Worm (Caenorhabditis elegans): ENCODE measurements around the gene C26B9.6.

ce11 chrX:5382778-5383177, 47.5 kb upstream of the C26B9.6 start:
- TF ChIP-seq mep-1 (tag; optimal IDR thresholded peaks at IDR 0.05) (no peak), blmp-1 (tag; optimal IDR thresholded peaks at IDR 0.05) (no peak), unc-39 (tag; optimal IDR thresholded peaks at IDR 0.05) (no peak), bed-3 (GFP tag; optimal IDR thresholded peaks at IDR 0.05) (no peak), snpc-4 (tag; optimal IDR thresholded peaks at IDR 0.05) (no peak), pha-4 (tag; optimal IDR thresholded peaks at IDR 0.05) (no peak), elt-3 (tag; optimal IDR thresholded peaks at IDR 0.05) (no peak), mab-5 (tag; optimal IDR thresholded peaks at IDR 0.05) (no peak), lsy-2 (tag; optimal IDR thresholded peaks at IDR 0.05) (no peak)
